Worm (Caenorhabditis elegans) whole organism, young adult: ENCODE measurements around the gene ins-15.

ENCODE experiments used
- F37B4.10 ChIP-seq: fragments of 200-800 bp; sonication (Bioruptor generic); IDR thresholded peaks from 2 replicates; pipeline ENCODE4 v1.3.6; 2022; ENCODE audit warnings: missing genetic modification characterization, missing compliant biosample characterization
- T26A5.8 ChIP-seq: sonication (generic microtip); optimal IDR thresholded peaks from 2 replicates; lab custom pipeline; 2016; ENCODE audit warnings: missing genetic modification characterization, missing compliant biosample characterization
- akir-1 ChIP-seq: fragments of 200-800 bp; sonication (Bioruptor generic); optimal IDR thresholded peaks from 2 replicates; lab custom pipeline; 2018; ENCODE audit warnings: mild to moderate bottlenecking, missing genetic modification characterization, moderate library complexity, missing compliant biosample characterization
- aptf-2 ChIP-seq: fragments of 200-800 bp; sonication (Bioruptor generic); conservative IDR thresholded peaks from 2 replicates; pipeline ENCODE4 v1.3.6; 2022; ENCODE audit warnings: missing genetic modification reagents, missing genetic modification characterization, missing compliant biosample characterization
- athp-1 ChIP-seq: sonication (generic microtip); optimal IDR thresholded peaks from 2 replicates; lab custom pipeline; 2017; ENCODE audit warnings: mild to moderate bottlenecking, missing genetic modification characterization, missing compliant biosample characterization
- attf-5 ChIP-seq: fragments of 200-800 bp; sonication (Bioruptor generic); optimal IDR thresholded peaks from 2 replicates; lab custom pipeline; 2018; ENCODE audit warnings: mild to moderate bottlenecking, missing genetic modification characterization, missing compliant biosample characterization
- bed-2 ChIP-seq: fragments of 200-800 bp; sonication (Bioruptor generic); IDR thresholded peaks from 2 replicates; pipeline ENCODE4 v1.3.6; 2022; ENCODE audit warnings: missing genetic modification reagents, missing genetic modification characterization, missing compliant biosample characterization
- cebp-1 ChIP-seq, 2 experiments: fragments of 200-800 bp in 1 of 2; sonication (Bioruptor generic) in 1 of 2; sonication (generic microtip) in 1 of 2; IDR thresholded peaks in 1 of 2; optimal IDR thresholded peaks in 1 of 2; 2 replicates each; pipeline versions ENCODE4 v1.3.6 to Lab custom; 2017 to 2022; ENCODE audit warnings: missing compliant biosample characterization in 2 of 2, missing genetic modification characterization in 2 of 2, mild to moderate bottlenecking in 1 of 2, missing genetic modification reagents in 1 of 2, moderate library complexity in 1 of 2
- cebp-2 ChIP-seq: fragments of 200-800 bp; sonication (Bioruptor generic); IDR thresholded peaks from 2 replicates; pipeline ENCODE4 v1.3.6; 2022; ENCODE audit warnings: missing genetic modification characterization, missing compliant biosample characterization
- ceh-91 ChIP-seq: fragments of 200-800 bp; sonication (Bioruptor generic); IDR thresholded peaks from 2 replicates; pipeline ENCODE4 v1.3.6; 2022; ENCODE audit warnings: missing genetic modification reagents, missing genetic modification characterization, missing compliant biosample characterization
- dox-1 ChIP-seq: fragments of 200-800 bp; sonication (Bioruptor generic); IDR thresholded peaks from 2 replicates; pipeline ENCODE4 v1.3.6; 2022; ENCODE audit warnings: missing genetic modification reagents, missing genetic modification characterization, missing compliant biosample characterization
- dpff-1 ChIP-seq: sonication (generic microtip); optimal IDR thresholded peaks from 2 replicates; lab custom pipeline; 2017; ENCODE audit warnings: mild to moderate bottlenecking, missing genetic modification characterization, missing compliant biosample characterization
- efl-1 ChIP-seq: fragments of 150-350 bp; optimal IDR thresholded peaks from 2 replicates; lab custom pipeline; 2014; ENCODE audit warnings: missing biosample characterization, missing genetic modification reagents, missing genetic modification characterization
- egl-18 ChIP-seq: fragments of 200-800 bp; sonication (Bioruptor generic); IDR thresholded peaks from 2 replicates; pipeline ENCODE4 v1.3.6; 2022; ENCODE audit warnings: missing genetic modification reagents, missing genetic modification characterization, missing compliant biosample characterization
- ekl-4 ChIP-seq: fragments of 200-800 bp; sonication (Bioruptor generic); IDR thresholded peaks from 2 replicates; pipeline ENCODE4 v1.3.6; 2022; ENCODE audit warnings: missing genetic modification reagents, missing genetic modification characterization, missing compliant biosample characterization
- ets-4 ChIP-seq: fragments of 200-800 bp; sonication (Bioruptor generic); optimal IDR thresholded peaks from 2 replicates; lab custom pipeline; 2018; ENCODE audit warnings: mild to moderate bottlenecking, missing genetic modification characterization, missing compliant biosample characterization
- fkh-3 ChIP-seq: sonication (generic microtip); optimal IDR thresholded peaks from 2 replicates; lab custom pipeline; 2016; ENCODE audit warnings: mild to moderate bottlenecking, missing genetic modification characterization, missing compliant biosample characterization
- him-1 ChIP-seq: sonication (generic microtip); optimal IDR thresholded peaks from 2 replicates; lab custom pipeline; 2016; ENCODE audit warnings: missing genotype, missing genetic modification reagents, missing genetic modification characterization, missing compliant biosample characterization
- hmg-1.2 ChIP-seq: fragments of 200-800 bp; sonication (Bioruptor generic); IDR thresholded peaks from 2 replicates; pipeline ENCODE4 v1.3.6; 2022; ENCODE audit warnings: missing genetic modification reagents, missing genetic modification characterization, missing compliant biosample characterization
- hmg-20 ChIP-seq: fragments of 200-800 bp; sonication (Bioruptor generic); IDR thresholded peaks from 2 replicates; pipeline ENCODE4 v1.3.6; 2022; ENCODE audit warnings: missing genetic modification reagents, missing genetic modification characterization, missing compliant biosample characterization
- hsf-1 ChIP-seq: fragments of 200-800 bp; sonication (Bioruptor generic); IDR thresholded peaks from 2 replicates; pipeline ENCODE4 v1.3.6; 2022; ENCODE audit warnings: missing genetic modification reagents, missing genetic modification characterization, missing compliant biosample characterization
- let-526 ChIP-seq: fragments of 200-800 bp; sonication (Bioruptor generic); IDR thresholded peaks from 2 replicates; pipeline ENCODE4 v1.3.6; 2022; ENCODE audit warnings: missing genetic modification reagents, missing genetic modification characterization, missing compliant biosample characterization
- lin-26 ChIP-seq: fragments of 200-800 bp; sonication (Bioruptor generic); IDR thresholded peaks from 2 replicates; pipeline ENCODE4 v1.3.6; 2022; ENCODE audit warnings: missing genetic modification reagents, missing genetic modification characterization, missing compliant biosample characterization
- lin-35 ChIP-seq, 3 experiments: fragments of 150-350 bp in 2 of 3; sonication (generic microtip) in 1 of 3; optimal IDR thresholded peaks; 2 replicates each; lab custom pipeline; 2014 to 2018; ENCODE audit warnings: missing biosample characterization in 3 of 3, missing genetic modification characterization in 3 of 3, missing genetic modification reagents in 3 of 3
- lin-40 ChIP-seq: sonication (generic microtip); optimal IDR thresholded peaks from 2 replicates; lab custom pipeline; 2016; ENCODE audit warnings: missing genetic modification characterization, mild to moderate bottlenecking, missing compliant biosample characterization, missing genotype, missing genetic modification reagents
- lsy-27 ChIP-seq: sonication (generic microtip); optimal IDR thresholded peaks from 2 replicates; lab custom pipeline; 2017; ENCODE audit warnings: missing genetic modification characterization, mild to moderate bottlenecking, missing compliant biosample characterization, antibody characterized with exemption, missing genotype, borderline replicate concordance; ENCODE audit not compliant: insufficient read depth
- madf-10 ChIP-seq: sonication (generic microtip); optimal IDR thresholded peaks from 2 replicates; lab custom pipeline; 2016; ENCODE audit warnings: mild to moderate bottlenecking, missing genetic modification characterization, missing compliant biosample characterization
- madf-3 ChIP-seq: fragments of 200-800 bp; sonication (Bioruptor generic); IDR thresholded peaks from 2 replicates; pipeline ENCODE4 v1.3.6; 2022; ENCODE audit warnings: missing genetic modification reagents, missing genetic modification characterization, missing compliant biosample characterization
- madf-6 ChIP-seq: fragments of 200-800 bp; sonication (Bioruptor generic); IDR thresholded peaks from 2 replicates; pipeline ENCODE4 v1.3.6; 2022; ENCODE audit warnings: missing genetic modification reagents, missing genetic modification characterization, missing compliant biosample characterization
- mcd-1 ChIP-seq: fragments of 200-800 bp; sonication (Bioruptor generic); IDR thresholded peaks from 2 replicates; pipeline ENCODE4 v1.3.6; 2022; ENCODE audit warnings: missing genetic modification reagents, missing genetic modification characterization, missing compliant biosample characterization
- mel-28 ChIP-seq: sonication (generic microtip); optimal IDR thresholded peaks from 2 replicates; lab custom pipeline; 2016; ENCODE audit warnings: borderline replicate concordance, mild to moderate bottlenecking, missing genetic modification characterization, missing compliant biosample characterization
- nhr-179 ChIP-seq: sonication (generic microtip); optimal IDR thresholded peaks from 2 replicates; lab custom pipeline; 2016; ENCODE audit warnings: mild to moderate bottlenecking, missing genetic modification characterization, missing compliant biosample characterization
- rec-8 ChIP-seq, 2 experiments: sonication (generic microtip); optimal IDR thresholded peaks; 2 replicates each; lab custom pipeline; 2016; ENCODE audit warnings: mild to moderate bottlenecking in 2 of 2, missing genetic modification characterization in 2 of 2, missing genetic modification reagents in 2 of 2, missing genotype in 2 of 2, missing biosample characterization in 1 of 2, missing compliant biosample characterization in 1 of 2, moderate library complexity in 1 of 2
- repo-1 ChIP-seq: sonication (generic microtip); optimal IDR thresholded peaks from 2 replicates; lab custom pipeline; 2017; ENCODE audit warnings: mild to moderate bottlenecking, missing genetic modification characterization, missing compliant biosample characterization
- snpc-3.4 ChIP-seq: sonication (generic microtip); optimal IDR thresholded peaks from 2 replicates; lab custom pipeline; 2017; ENCODE audit warnings: missing genetic modification characterization, mild to moderate bottlenecking, missing compliant biosample characterization, antibody characterized with exemption, moderate library complexity, missing genotype, missing genetic modification reagents
- snpc-4 ChIP-seq, 5 experiments: fragments of 150-350 bp in 1 of 5; sonication (generic microtip) in 4 of 5; optimal IDR thresholded peaks; 2 replicates each; lab custom pipeline; 2014 to 2018; ENCODE audit warnings: missing genetic modification characterization in 5 of 5, missing biosample characterization in 3 of 5, antibody characterized with exemption in 2 of 5, mild to moderate bottlenecking in 2 of 5, missing compliant biosample characterization in 2 of 5, missing genotype in 2 of 5, moderate library complexity in 2 of 5, missing genetic modification reagents in 1 of 5
- tbp1 ChIP-seq: fragments of 200-800 bp; sonication (Bioruptor generic); optimal IDR thresholded peaks from 2 replicates; lab custom pipeline; 2018; ENCODE audit warnings: mild to moderate bottlenecking, missing genetic modification characterization, missing compliant biosample characterization
- unc-130 ChIP-seq: sonication (generic microtip); optimal IDR thresholded peaks from 2 replicates; lab custom pipeline; 2016; ENCODE audit warnings: missing genetic modification reagents, missing genetic modification characterization, missing compliant biosample characterization
- unc-62 ChIP-seq: fragments of 150-350 bp; optimal IDR thresholded peaks from 2 replicates; lab custom pipeline; 2014; ENCODE audit warnings: missing biosample characterization, missing genetic modification reagents, missing genetic modification characterization
- ztf-25 ChIP-seq: fragments of 200-800 bp; sonication (Bioruptor generic); IDR thresholded peaks from 2 replicates; pipeline ENCODE4 v1.3.6; 2022; ENCODE audit warnings: missing genetic modification reagents, missing genetic modification characterization, missing compliant biosample characterization
- ztf-6 ChIP-seq: fragments of 200-800 bp; sonication (Bioruptor generic); IDR thresholded peaks from 2 replicates; pipeline ENCODE4 v1.3.6; 2022; ENCODE audit warnings: missing genetic modification reagents, missing genetic modification characterization, missing compliant biosample characterization

ins-15 gene

ce11 chrII:6741428-6741827, 3.1 kb downstream of the ins-15 start, which contains the start of gene exos-8 (continued):
- TF ChIP-seq aptf-2 (GFP tag; lab: Robert Waterston, UW) (0 out of 2 replicates have a peak, but pooled peaks have one; percentile 60), rec-8 (tag; optimal IDR thresholded peaks at IDR 0.05; lab: Kevin White, UChicago) (peak in 1 of 2 experiments; percentile 39), akir-1 (GFP tag; lab: Kevin White, UChicago) (peak; percentile 44), snpc-4 (GFP tag; optimal IDR thresholded peaks at IDR 0.05; lab: Kevin White, UChicago) (no peak), snpc-4 (tag; optimal IDR thresholded peaks at IDR 0.05; lab: Kevin White, UChicago) (no peak), cebp-1 (GFP tag; IDR thresholded peaks at IDR 0.05; lab: Robert Waterston, UW) (0 out of 2 replicates have a peak, but pooled peaks have one; percentile 14), cebp-1 (tag; optimal IDR thresholded peaks at IDR 0.05; lab: Kevin White, UChicago) (no peak), attf-5 (GFP tag; lab: Kevin White, UChicago) (peak; percentile 87), madf-10 (peak; percentile 50), mcd-1 (GFP tag; lab: Robert Waterston, UW) (peak; percentile 92), hmg-1.2 (GFP tag; lab: Robert Waterston, UW) (peak; percentile 41; the same call in 1 of the 2 replicates), unc-130 (GFP tag; lab: Kevin White, UChicago) (peak; percentile 71), efl-1 (GFP tag; lab: Kevin White, UChicago) (peak; percentile 65), tbp1 (peak; percentile 55)

- TF ChIP-seq ztf-25 (GFP tag; lab: Robert Waterston, UW) (no peak), mel-28 (tag; lab: Kevin White, UChicago) (no peak), lin-40 (no peak), madf-10 (no peak), athp-1 (tag; lab: Kevin White, UChicago) (no peak), lin-35 (GFP tag; optimal IDR thresholded peaks at IDR 0.05; lab: Kevin White, UChicago) (no peak), mcd-1 (GFP tag; lab: Robert Waterston, UW) (no peak), madf-6 (no peak)
Measured at ce11 chrII:6736604-6737003, 7.9 kb downstream of the ins-15 start, which contains the start of gene T14B4.1. T14B4.1 (plus strand) TSS chrII:6736904.

ce11 chrII:6736066-6736465, 8.5 kb downstream of the ins-15 start, which contains the start of gene mrps-18.C:
mrps-18.C (plus strand) TSS chrII:6736203.
- no peak for TF ChIP-seq tbp1
- no peak for TF ChIP-seq dox-1 (GFP tag; lab: Robert Waterston, UW)
- no peak for TF ChIP-seq cebp-2 (GFP tag; lab: Robert Waterston, UW)
- peak; percentile 56 for TF ChIP-seq ekl-4 (GFP tag; lab: Robert Waterston, UW)
- no peak for TF ChIP-seq him-1 (tag; lab: Kevin White, UChicago)
- TF ChIP-seq rec-8 (tag; optimal IDR thresholded peaks at IDR 0.05; lab: Kevin White, UChicago) = no peak
- TF ChIP-seq lsy-27 (tag; lab: Kevin White, UChicago) = no peak
- 0 out of 2 replicates have a peak, but pooled peaks have one; percentile 27 for TF ChIP-seq hsf-1 (GFP tag; lab: Robert Waterston, UW)
- no peak for TF ChIP-seq nhr-179 (tag; lab: Kevin White, UChicago)
- TF ChIP-seq athp-1 (tag; lab: Kevin White, UChicago) = peak; percentile 22
- TF ChIP-seq hmg-1.2 (GFP tag; lab: Robert Waterston, UW) = 0 out of 2 replicates have a peak, but pooled peaks have one; percentile 15
- TF ChIP-seq akir-1 (GFP tag; lab: Kevin White, UChicago) = no peak
- TF ChIP-seq snpc-3.4 (tag; lab: Kevin White, UChicago) = no peak
- peak; percentile 36 for TF ChIP-seq repo-1 (tag; lab: Kevin White, UChicago)
- no peak for TF ChIP-seq egl-18 (GFP tag; lab: Robert Waterston, UW)
- no peak for TF ChIP-seq unc-62
- no peak for TF ChIP-seq dpff-1
- TF ChIP-seq ets-4 (GFP tag; lab: Kevin White, UChicago) = no peak
- peak; percentile 47 for TF ChIP-seq madf-6
- TF ChIP-seq lin-26 = no peak
- no peak for TF ChIP-seq cebp-1 (GFP tag; IDR thresholded peaks at IDR 0.05; lab: Robert Waterston, UW)
- TF ChIP-seq cebp-1 (tag; optimal IDR thresholded peaks at IDR 0.05; lab: Kevin White, UChicago) = no peak
- no peak for TF ChIP-seq fkh-3 (tag; lab: Kevin White, UChicago)
- no peak for TF ChIP-seq lin-40
- TF ChIP-seq madf-3 = 0 out of 2 replicates have a peak, but pooled peaks have one; percentile 7
- no peak for TF ChIP-seq let-526 (GFP tag; lab: Robert Waterston, UW)
- no peak for TF ChIP-seq bed-2 (GFP tag; lab: Robert Waterston, UW)
- TF ChIP-seq ztf-6 (GFP tag; lab: Robert Waterston, UW) = no peak
- no peak for TF ChIP-seq T26A5.8
- TF ChIP-seq mcd-1 (GFP tag; lab: Robert Waterston, UW) = 0 out of 2 replicates have a peak, but pooled peaks have one; percentile 30
- TF ChIP-seq hmg-20 (GFP tag; lab: Robert Waterston, UW) = 0 out of 2 replicates have a peak, but pooled peaks have one; percentile 3
- TF ChIP-seq F37B4.10 = no peak
- TF ChIP-seq ceh-91 (GFP tag; lab: Robert Waterston, UW) = no peak
- TF ChIP-seq mel-28 (tag; lab: Kevin White, UChicago) = no peak
